Worm (Caenorhabditis elegans) whole organism, midembryonic: ENCODE measurements around the gene ifas-3.

Experiments
- T22C8.4 ChIP-seq: fragments of 200-800 bp; sonication (Bioruptor generic); IDR thresholded peaks from 2 replicates; pipeline ENCODE4 v1.3.6; 2022; ENCODE audit warnings: missing genetic modification characterization, missing compliant biosample characterization
- cog-1 ChIP-seq: sonication (generic microtip); optimal IDR thresholded peaks from 2 replicates; lab custom pipeline; 2016; ENCODE audit warnings: missing genetic modification characterization, missing compliant biosample characterization
- flt-1 ChIP-seq: fragments of 200-800 bp; sonication (Bioruptor generic); IDR thresholded peaks from 2 replicates; pipeline ENCODE4 v1.3.6; 2022; ENCODE audit warnings: missing genetic modification characterization, missing compliant biosample characterization
- klf-2 ChIP-seq: fragments of 200-800 bp; sonication (Bioruptor generic); conservative IDR thresholded peaks from 2 replicates; pipeline ENCODE4 v1.3.6; 2022; ENCODE audit warnings: missing genetic modification reagents, missing genetic modification characterization, missing compliant biosample characterization
- med-1 ChIP-seq: sonication (generic microtip); optimal IDR thresholded peaks from 2 replicates; lab custom pipeline; 2017; ENCODE audit warnings: missing genetic modification characterization, mild to moderate bottlenecking, missing compliant biosample characterization, antibody characterized with exemption, missing genetic modification reagents; ENCODE audit not compliant: insufficient read depth
- ref-1 ChIP-seq: fragments of 200-800 bp; sonication (Bioruptor generic); conservative IDR thresholded peaks from 2 replicates; pipeline ENCODE4 v1.3.6; 2022; ENCODE audit warnings: missing genetic modification reagents, missing genetic modification characterization, missing compliant biosample characterization
- tab-1 ChIP-seq: fragments of 200-800 bp; sonication (Bioruptor generic); IDR thresholded peaks from 2 replicates; pipeline ENCODE4 v1.3.6; 2022; ENCODE audit warnings: missing genetic modification characterization, missing compliant biosample characterization
- ztf-23 ChIP-seq: fragments of 200-800 bp; sonication (Bioruptor generic); IDR thresholded peaks from 2 replicates; pipeline ENCODE4 v1.3.6; 2022; ENCODE audit warnings: missing genetic modification reagents, missing genetic modification characterization, missing compliant biosample characterization
- ztf-29 ChIP-seq: fragments of 200-800 bp; sonication (Bioruptor generic); IDR thresholded peaks from 2 replicates; pipeline ENCODE4 v1.3.6; 2022; ENCODE audit warnings: missing genetic modification reagents, missing genetic modification characterization, missing compliant biosample characterization

ifas-3 gene

ce11 chrIV:15950838-15951581, at the start of gene ifas-3:
Gene ifas-3, minus strand, starts transcription at chrIV:15950888.
- TF ChIP-seq ref-1 (no peak), cog-1 (tag; lab: Kevin White, UChicago) (no peak), flt-1 (no peak), T22C8.4 (no peak), klf-2 (GFP tag; lab: Robert Waterston, UW) (no peak)

- no peak for TF ChIP-seq T22C8.4
- TF ChIP-seq ref-1: no peak
- no peak for TF ChIP-seq flt-1
- TF ChIP-seq med-1 (GFP tag; lab: Kevin White, UChicago): no peak
- TF ChIP-seq klf-2 (GFP tag; lab: Robert Waterston, UW): no peak
- no peak for TF ChIP-seq ztf-23 (GFP tag; lab: Robert Waterston, UW)
Measured at ce11 chrIV:15999692-16000091, 49.0 kb upstream of the ifas-3 start.

- TF ChIP-seq ref-1 (no peak), T22C8.4 (peak; percentile 64; the same call in 1 of the 2 replicates)
Measured at ce11 chrIV:15997906-15998305, 47.2 kb upstream of the ifas-3 start.

- TF ChIP-seq med-1 (GFP tag; lab: Kevin White, UChicago): no peak
- TF ChIP-seq ref-1: no peak
- TF ChIP-seq ztf-29 (GFP tag; lab: Robert Waterston, UW): no peak
- TF ChIP-seq flt-1: no peak
- TF ChIP-seq klf-2 (GFP tag; lab: Robert Waterston, UW): no peak
- TF ChIP-seq T22C8.4: no peak
- TF ChIP-seq tab-1 (GFP tag; lab: Robert Waterston, UW): no peak
- TF ChIP-seq cog-1 (tag; lab: Kevin White, UChicago): no peak
- no peak for TF ChIP-seq ztf-23 (GFP tag; lab: Robert Waterston, UW)
Measured at ce11 chrIV:15994505-15994904, 43.8 kb upstream of the ifas-3 start, which contains the start of gene Y105C5B.20. Gene Y105C5B.20, minus strand, starts transcription at chrIV:15994605.

ce11 chrIV:15991416-15991815, 40.7 kb upstream of the ifas-3 start:
- TF ChIP-seq ref-1 (no peak), T22C8.4 (no peak), flt-1 (no peak), klf-2 (GFP tag; lab: Robert Waterston, UW) (no peak), tab-1 (GFP tag; lab: Robert Waterston, UW) (no peak), med-1 (GFP tag; lab: Kevin White, UChicago) (no peak), ztf-29 (GFP tag; lab: Robert Waterston, UW) (no peak), cog-1 (tag; lab: Kevin White, UChicago) (no peak), ztf-23 (GFP tag; lab: Robert Waterston, UW) (no peak)

- TF ChIP-seq T22C8.4 (peak; percentile 41; the same call in 1 of the 2 replicates), cog-1 (tag; lab: Kevin White, UChicago) (peak; percentile 34), flt-1 (no peak)
Measured at ce11 chrIV:15983920-15984631, 33.4 kb upstream of the ifas-3 start, which contains the start of gene Y105C5B.19. Gene Y105C5B.19, minus strand, starts transcription at chrIV:15983970.

ce11 chrIV:15964307-15964706, 13.6 kb upstream of the ifas-3 start, which contains the start of gene Y105C5B.18:
Gene Y105C5B.18, plus strand, starts transcription at chrIV:15964607.
- TF ChIP-seq flt-1 (no peak), T22C8.4 (no peak), ztf-29 (GFP tag; lab: Robert Waterston, UW) (no peak), cog-1 (tag; lab: Kevin White, UChicago) (no peak)

- no peak for TF ChIP-seq klf-2 (GFP tag; lab: Robert Waterston, UW)
- no peak for TF ChIP-seq T22C8.4
- TF ChIP-seq ref-1: no peak
- no peak for TF ChIP-seq cog-1 (tag; lab: Kevin White, UChicago)
- no peak for TF ChIP-seq med-1 (GFP tag; lab: Kevin White, UChicago)
- no peak for TF ChIP-seq ztf-23 (GFP tag; lab: Robert Waterston, UW)
- TF ChIP-seq tab-1 (GFP tag; lab: Robert Waterston, UW): no peak
- TF ChIP-seq ztf-29 (GFP tag; lab: Robert Waterston, UW): no peak
Measured at ce11 chrIV:15962801-15963200, 12.1 kb upstream of the ifas-3 start, which contains the start of gene Y105C5B.17. Gene Y105C5B.17, plus strand, starts transcription at chrIV:15963101.

ce11 chrIV:15962219-15962762, 11.6 kb upstream of the ifas-3 start, which contains the start of gene lgc-19:
Gene lgc-19, minus strand, starts transcription at chrIV:15962712.
- TF ChIP-seq tab-1 (GFP tag; lab: Robert Waterston, UW) (no peak), flt-1 (no peak), ref-1 (no peak), ztf-23 (GFP tag; lab: Robert Waterston, UW) (no peak), cog-1 (tag; lab: Kevin White, UChicago) (no peak), T22C8.4 (no peak), med-1 (GFP tag; lab: Kevin White, UChicago) (no peak), klf-2 (GFP tag; lab: Robert Waterston, UW) (no peak), ztf-29 (GFP tag; lab: Robert Waterston, UW) (no peak)

- TF ChIP-seq tab-1 (GFP tag; lab: Robert Waterston, UW) (no peak), ztf-29 (GFP tag; lab: Robert Waterston, UW) (no peak), flt-1 (no peak), med-1 (GFP tag; lab: Kevin White, UChicago) (no peak), T22C8.4 (no peak), cog-1 (tag; lab: Kevin White, UChicago) (no peak), ref-1 (no peak), klf-2 (GFP tag; lab: Robert Waterston, UW) (no peak), ztf-23 (GFP tag; lab: Robert Waterston, UW) (no peak)
Measured at ce11 chrIV:15961069-15961468, 10.4 kb upstream of the ifas-3 start.
